Worm (Caenorhabditis elegans) whole organism, mixed stage, embryonic: ENCODE results near the gene B0244.16.

Experiments
- blmp-1 ChIP-seq: fragments of 150-350 bp; optimal IDR thresholded peaks from 2 replicates; lab custom pipeline; 2014; ENCODE audit warnings: missing biosample characterization, missing genetic modification characterization
- elt-3 ChIP-seq: fragments of 150-350 bp; optimal IDR thresholded peaks from 2 replicates; lab custom pipeline; 2014; ENCODE audit warnings: missing biosample characterization, missing genetic modification characterization
- lin-13 ChIP-seq: fragments of 150-350 bp; optimal IDR thresholded peaks from 2 replicates; lab custom pipeline; 2014; ENCODE audit warnings: missing biosample characterization, missing genetic modification characterization
- lin-32 ChIP-seq: fragments of 200-800 bp; sonication (Bioruptor generic); optimal IDR thresholded peaks from 2 replicates; lab custom pipeline; 2018; ENCODE audit warnings: mild to moderate bottlenecking, missing genetic modification characterization, missing compliant biosample characterization
- lsy-2 ChIP-seq: fragments of 150-350 bp; optimal IDR thresholded peaks from 2 replicates; lab custom pipeline; 2014; ENCODE audit warnings: missing biosample characterization, missing genetic modification characterization
- nhr-28 ChIP-seq: fragments of 150-350 bp; optimal IDR thresholded peaks from 2 replicates; lab custom pipeline; 2014; ENCODE audit warnings: missing biosample characterization, missing genetic modification characterization
- snpc-4 ChIP-seq: fragments of 150-350 bp; optimal IDR thresholded peaks from 2 replicates; lab custom pipeline; 2014; ENCODE audit warnings: missing biosample characterization, missing genetic modification characterization
- unc-62 ChIP-seq: fragments of 150-350 bp; optimal IDR thresholded peaks from 2 replicates; lab custom pipeline; 2014; ENCODE audit warnings: missing biosample characterization, missing genetic modification reagents, missing genetic modification characterization
- ztf-11 ChIP-seq: fragments of 150-350 bp; optimal IDR thresholded peaks from 2 replicates; lab custom pipeline; 2014; ENCODE audit warnings: missing biosample characterization, missing genetic modification characterization

ce11 chrIII:5711242-5711641 is 29.5 kb upstream of the B0244.16 start, which contains the start of gene rbm-26:
- TF ChIP-seq nhr-28 (tag; lab: Kevin White, UChicago): no peak
- no peak for TF ChIP-seq blmp-1 (tag; lab: Kevin White, UChicago)
- no peak for TF ChIP-seq lin-13 (tag; lab: Kevin White, UChicago)
- no peak for TF ChIP-seq elt-3 (tag; lab: Kevin White, UChicago)
- TF ChIP-seq unc-62 (GFP tag; lab: Kevin White, UChicago): no peak
- no peak for TF ChIP-seq snpc-4 (tag; lab: Kevin White, UChicago)
- no peak for TF ChIP-seq lin-32
- TF ChIP-seq lsy-2 (tag; lab: Kevin White, UChicago): no peak
- TF ChIP-seq ztf-11 (tag; lab: Kevin White, UChicago): no peak
